Fruit fly (Drosophila melanogaster) whole organism, pupa: ENCODE measurements around the gene pasi2.

Experiments
- CG10348 ChIP-seq: fragments of 200-800 bp; sonication (Bioruptor generic); IDR thresholded peaks from 2 replicates; pipeline ENCODE4 v1.3.6; 2022; ENCODE audit warnings: missing biosample characterization, missing genetic modification characterization
- CG15710 ChIP-seq: fragments of 200-800 bp; sonication (Bioruptor generic); optimal IDR thresholded peaks from 2 replicates; lab custom pipeline; 2018; ENCODE audit warnings: missing biosample characterization, mild to moderate bottlenecking, missing genetic modification characterization, moderate library complexity
- CG34367 ChIP-seq: fragments of 200-800 bp; sonication (Bioruptor generic); optimal IDR thresholded peaks from 2 replicates; lab custom pipeline; 2018; ENCODE audit warnings: missing biosample characterization, mild to moderate bottlenecking, missing genetic modification characterization
- CG8159 ChIP-seq: fragments of 200-800 bp; sonication (Bioruptor generic); optimal IDR thresholded peaks from 3 replicates; lab custom pipeline; 2018; ENCODE audit warnings: missing biosample characterization, mild to moderate bottlenecking, missing genetic modification characterization, moderate library complexity
- CG8301 ChIP-seq: fragments of 200-800 bp; sonication (Bioruptor generic); optimal IDR thresholded peaks from 2 replicates; lab custom pipeline; 2018; ENCODE audit warnings: missing biosample characterization, mild to moderate bottlenecking, missing genetic modification characterization
- EcR ChIP-seq: fragments of 200-800 bp; sonication (Bioruptor generic); optimal IDR thresholded peaks from 3 replicates; lab custom pipeline; 2019; ENCODE audit warnings: missing biosample characterization, missing genetic modification characterization, mild to moderate bottlenecking, moderate library complexity, missing genetic modification reagents
- Pif1B ChIP-seq: fragments of 200-800 bp; sonication (Bioruptor generic); optimal IDR thresholded peaks from 3 replicates; lab custom pipeline; 2016; ENCODE audit warnings: missing biosample characterization, missing genetic modification characterization
- Snoo ChIP-seq: fragments of 200-800 bp; sonication (Bioruptor generic); optimal IDR thresholded peaks from 3 replicates; lab custom pipeline; 2017; ENCODE audit warnings: missing biosample characterization, mild to moderate bottlenecking, missing genetic modification characterization, inconsistent platforms
- fd96Ca ChIP-seq: fragments of 200-800 bp; sonication (Bioruptor generic); IDR thresholded peaks from 3 replicates; pipeline ENCODE4 v1.3.6; 2022; ENCODE audit warnings: missing biosample characterization, missing genetic modification characterization

DNA sequence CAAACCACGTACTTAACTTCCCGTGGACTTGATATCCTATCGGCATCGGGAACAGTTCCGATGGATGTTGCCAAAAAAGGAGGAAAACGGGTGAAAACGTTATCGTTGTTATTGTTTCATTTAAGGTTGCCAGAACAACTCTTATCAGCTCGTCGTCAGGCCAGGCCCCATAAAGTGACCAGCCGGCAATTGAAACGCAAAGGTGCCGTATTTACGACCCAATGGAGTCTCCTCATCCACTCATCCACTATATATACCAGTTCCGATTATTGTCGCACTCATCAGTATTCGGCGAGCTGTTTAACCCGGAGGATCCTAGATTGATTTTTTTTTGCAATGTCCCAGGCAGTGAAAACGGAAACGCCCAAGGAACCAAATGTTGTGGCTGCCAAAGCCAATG lies 30.2 kb downstream of the pasi2 start, which contains the start of gene Srr:
- TF ChIP-seq Snoo (tag; lab: Kevin White, UChicago): no peak
- no peak for TF ChIP-seq Pif1B (GFP tag; lab: Kevin White, UChicago)
- no peak for TF ChIP-seq fd96Ca (GFP tag; lab: Robert Waterston, UW)
- no peak for TF ChIP-seq CG8301
- TF ChIP-seq CG15710 (tag; lab: Kevin White, UChicago): no peak
- TF ChIP-seq CG34367 (tag; lab: Kevin White, UChicago): no peak
- TF ChIP-seq CG10348 (GFP tag; lab: Robert Waterston, UW): no peak
- TF ChIP-seq EcR: no peak
- TF ChIP-seq CG8159 (tag; lab: Kevin White, UChicago): no peak
